Worm (Caenorhabditis elegans) whole organism, mixed stage, embryonic: Measurements from ENCODE around the gene F11A5.9.

Experiments
- blmp-1 ChIP-seq: fragments of 150-350 bp; optimal IDR thresholded peaks from 2 replicates; lab custom pipeline; 2014; ENCODE audit warnings: missing biosample characterization, missing genetic modification characterization
- ces-1 ChIP-seq: fragments of 150-350 bp; optimal IDR thresholded peaks from 2 replicates; lab custom pipeline; 2014; ENCODE audit warnings: missing biosample characterization, missing genetic modification reagents, missing genetic modification characterization
- elt-3 ChIP-seq: fragments of 150-350 bp; optimal IDR thresholded peaks from 2 replicates; lab custom pipeline; 2014; ENCODE audit warnings: missing biosample characterization, missing genetic modification characterization
- hlh-1 ChIP-seq: fragments of 150-350 bp; optimal IDR thresholded peaks from 2 replicates; lab custom pipeline; 2014; ENCODE audit warnings: missing biosample characterization, missing genetic modification reagents, missing genetic modification characterization
- lin-13 ChIP-seq: fragments of 150-350 bp; optimal IDR thresholded peaks from 2 replicates; lab custom pipeline; 2014; ENCODE audit warnings: missing biosample characterization, missing genetic modification characterization
- lin-32 ChIP-seq: fragments of 200-800 bp; sonication (Bioruptor generic); optimal IDR thresholded peaks from 2 replicates; lab custom pipeline; 2018; ENCODE audit warnings: mild to moderate bottlenecking, missing genetic modification characterization, missing compliant biosample characterization
- nhr-28 ChIP-seq: fragments of 150-350 bp; optimal IDR thresholded peaks from 2 replicates; lab custom pipeline; 2014; ENCODE audit warnings: missing biosample characterization, missing genetic modification characterization
- nhr-76 ChIP-seq: sonication (generic microtip); optimal IDR thresholded peaks from 2 replicates; lab custom pipeline; 2017; ENCODE audit warnings: missing biosample characterization, missing genetic modification characterization
- pha-4 ChIP-seq: fragments of 150-350 bp; optimal IDR thresholded peaks from 2 replicates; lab custom pipeline; 2018; ENCODE audit warnings: missing biosample characterization, missing genetic modification reagents, missing genetic modification characterization
- ztf-11 ChIP-seq: fragments of 150-350 bp; optimal IDR thresholded peaks from 2 replicates; lab custom pipeline; 2014; ENCODE audit warnings: missing biosample characterization, missing genetic modification characterization

ce11 chrV:16211713-16212112 is 3.0 kb upstream of the F11A5.9 start:
- TF ChIP-seq hlh-1 (tag; lab: Kevin White, UChicago), result no peak
- TF ChIP-seq pha-4 (tag; lab: Kevin White, UChicago), result no peak
- TF ChIP-seq blmp-1 (tag; lab: Kevin White, UChicago), result no peak
- TF ChIP-seq elt-3 (tag; lab: Kevin White, UChicago), result no peak
- no peak for TF ChIP-seq ces-1 (GFP tag; lab: Kevin White, UChicago)
- no peak for TF ChIP-seq nhr-76 (tag; lab: Kevin White, UChicago)
- no peak for TF ChIP-seq nhr-28
- no peak for TF ChIP-seq lin-32 (GFP tag; lab: Kevin White, UChicago)
- no peak for TF ChIP-seq ztf-11 (tag; lab: Kevin White, UChicago)
- no peak for TF ChIP-seq lin-13 (tag; lab: Kevin White, UChicago)
